Worm (Caenorhabditis elegans): ENCODE data around the gene F38B2.3.

F38B2.3 gene

ce11 chrX:11262319-11263074 lies 23.6 kb downstream of the F38B2.3 start, which contains the start of gene C03A3.2 (continued):
- TF ChIP-seq F10B5.3 (tag; optimal IDR thresholded peaks at IDR 0.05) (no peak), cey-2 (tag; optimal IDR thresholded peaks at IDR 0.05; ENCODE audit: borderline replicate concordance, insufficient read depth) (no peak), tag-97 (GFP tag; IDR thresholded peaks at IDR 0.05) (no peak), ctbp-1 (GFP tag; IDR thresholded peaks at IDR 0.05) (no peak), saeg-2 (GFP tag; IDR thresholded peaks at IDR 0.05) (no peak), zfp-2 (tag; optimal IDR thresholded peaks at IDR 0.05) (no peak), gei-8 (GFP tag; optimal IDR thresholded peaks at IDR 0.05) (no peak), fos-1 (tag; optimal IDR thresholded peaks at IDR 0.05) (no peak), dmd-9 (GFP tag; IDR thresholded peaks at IDR 0.05) (no peak), nhr-25 (tag; optimal IDR thresholded peaks at IDR 0.05; ENCODE audit: borderline replicate concordance, insufficient read depth) (peak; percentile 40), tra-1 (GFP tag; IDR thresholded peaks at IDR 0.05) (no peak), nhr-48 (tag; optimal IDR thresholded peaks at IDR 0.05) (no peak), daf-12 (tag; optimal IDR thresholded peaks at IDR 0.05) (no peak), spr-1 (tag; optimal IDR thresholded peaks at IDR 0.05) (peak; percentile 29), snpc-4 (tag; optimal IDR thresholded peaks at IDR 0.05) (no peak), ZK337.2 (GFP tag; IDR thresholded peaks at IDR 0.05) (no peak), ceh-44 (GFP tag; IDR thresholded peaks at IDR 0.05) (no peak), duxl-1 (tag; optimal IDR thresholded peaks at IDR 0.05; ENCODE audit: poor library complexity) (no peak), mes-2 (tag; optimal IDR thresholded peaks at IDR 0.05; ENCODE audit: poor library complexity, severe bottlenecking) (peak; percentile 66), F49E8.2 (tag; optimal IDR thresholded peaks at IDR 0.05; ENCODE audit: borderline replicate concordance) (no peak), mdl-1 (tag; optimal IDR thresholded peaks at IDR 0.05) (peak in 1 of 2 experiments; percentile 82), zip-11 (GFP tag; IDR thresholded peaks at IDR 0.05) (no peak), nhr-28 (tag; optimal IDR thresholded peaks at IDR 0.05) (peak; percentile 21), zag-1 (tag; optimal IDR thresholded peaks at IDR 0.05) (no peak), ces-1 (GFP tag; optimal IDR thresholded peaks at IDR 0.05) (no peak), mep-1 (tag; optimal IDR thresholded peaks at IDR 0.05) (peak; percentile 83), egl-43 (GFP tag; IDR thresholded peaks at IDR 0.05) (no peak), nhr-111 (GFP tag; optimal IDR thresholded peaks at IDR 0.05) (no peak), nhr-102 (tag; optimal IDR thresholded peaks at IDR 0.05) (no peak), lsy-2 (tag; optimal IDR thresholded peaks at IDR 0.05) (peak; percentile 38 to 75), nhr-77 (tag; optimal IDR thresholded peaks at IDR 0.05) (peak; percentile 5), ZK546.5 (tag; optimal IDR thresholded peaks at IDR 0.05) (no peak), Y75B8A.6 (GFP tag; IDR thresholded peaks at IDR 0.05) (no peak), T26A8.4 (GFP tag; IDR thresholded peaks at IDR 0.05) (no peak), unc-39 (tag; optimal IDR thresholded peaks at IDR 0.05) (no peak), lin-29 (GFP tag; IDR thresholded peaks at IDR 0.05) (no peak), pqm-1 (tag; optimal IDR thresholded peaks at IDR 0.05) (peak; percentile 72), lin-15B (tag; optimal IDR thresholded peaks at IDR 0.05) (no peak), R02D3.7 (tag; optimal IDR thresholded peaks at IDR 0.05) (no peak), pha-4 (GFP tag; IDR thresholded peaks at IDR 0.05) (no peak), pha-4 (tag; optimal IDR thresholded peaks at IDR 0.05) (no peak), dmd-6 (GFP tag; IDR thresholded peaks at IDR 0.05) (no peak), fkh-10 (GFP tag; optimal IDR thresholded peaks at IDR 0.05) (peak; percentile 70), lim-7 (GFP tag; IDR thresholded peaks at IDR 0.05) (no peak), ztf-11 (tag; optimal IDR thresholded peaks at IDR 0.05) (no peak), hlh-30 (tag; optimal IDR thresholded peaks at IDR 0.05; ENCODE audit: insufficient read depth) (peak; percentile 58), zfp-3 (GFP tag; conservative IDR thresholded peaks at IDR 0.05) (no peak), madf-5 (GFP tag; IDR thresholded peaks at IDR 0.05) (no peak), egl-27 (tag; optimal IDR thresholded peaks at IDR 0.05) (no peak), lin-13 (GFP tag; optimal IDR thresholded peaks at IDR 0.05) (peak; percentile 47)

Measured in whole organism, L4 larva.